Worm (Caenorhabditis elegans) whole organism, young adult: ENCODE data around the gene dre-1.

Source experiments
- B0336.3 ChIP-seq: fragments of 200-800 bp; sonication (Bioruptor generic); IDR thresholded peaks from 2 replicates; pipeline ENCODE4 v1.3.6; 2022; ENCODE audit warnings: missing genetic modification characterization, missing compliant biosample characterization
- F10E7.11 ChIP-seq: sonication (generic microtip); optimal IDR thresholded peaks from 2 replicates; lab custom pipeline; 2017; ENCODE audit warnings: mild to moderate bottlenecking, missing genetic modification characterization, moderate library complexity, missing compliant biosample characterization
- F23B12.7 ChIP-seq: sonication (generic microtip); optimal IDR thresholded peaks from 2 replicates; lab custom pipeline; 2017; ENCODE audit warnings: missing genetic modification characterization, mild to moderate bottlenecking, missing compliant biosample characterization, antibody characterized with exemption, moderate library complexity; ENCODE audit not compliant: insufficient read depth
- F33H1.4 ChIP-seq: fragments of 200-800 bp; sonication (Bioruptor generic); IDR thresholded peaks from 2 replicates; pipeline ENCODE4 v1.3.6; 2022; ENCODE audit warnings: missing genetic modification reagents, missing genetic modification characterization, missing compliant biosample characterization
- F49E8.2 ChIP-seq: sonication (generic microtip); optimal IDR thresholded peaks from 3 replicates; lab custom pipeline; 2017; ENCODE audit warnings: missing genetic modification characterization, mild to moderate bottlenecking, missing compliant biosample characterization, antibody characterized with exemption, moderate library complexity; ENCODE audit not compliant: insufficient read depth
- F55B11.4 ChIP-seq: sonication (generic microtip); optimal IDR thresholded peaks from 2 replicates; lab custom pipeline; 2016; ENCODE audit warnings: missing compliant biosample characterization, missing genetic modification characterization, borderline replicate concordance; ENCODE audit not compliant: insufficient read depth
- F57C9.4 ChIP-seq: sonication (generic microtip); optimal IDR thresholded peaks from 2 replicates; lab custom pipeline; 2017; ENCODE audit warnings: mild to moderate bottlenecking, missing genetic modification characterization, missing compliant biosample characterization
- K11D2.4 ChIP-seq: fragments of 200-800 bp; sonication (Bioruptor generic); IDR thresholded peaks from 2 replicates; pipeline ENCODE4 v1.3.6; 2022; ENCODE audit warnings: missing genetic modification reagents, missing genetic modification characterization, missing compliant biosample characterization
- K12H6.12 ChIP-seq: fragments of 200-800 bp; sonication (Bioruptor generic); optimal IDR thresholded peaks from 2 replicates; lab custom pipeline; 2018; ENCODE audit warnings: mild to moderate bottlenecking, missing genetic modification characterization, missing compliant biosample characterization
- Y67H2A.10 ChIP-seq: fragments of 200-800 bp; sonication (Bioruptor generic); conservative IDR thresholded peaks from 2 replicates; pipeline ENCODE4 v1.3.6; 2022; ENCODE audit warnings: missing genetic modification reagents, missing genetic modification characterization, missing compliant biosample characterization
- ZK185.1 ChIP-seq: sonication (generic microtip); optimal IDR thresholded peaks from 2 replicates; lab custom pipeline; 2016; ENCODE audit warnings: mild to moderate bottlenecking, missing genetic modification characterization, missing compliant biosample characterization; ENCODE audit not compliant: poor library complexity, severe bottlenecking
- aptf-2 ChIP-seq: fragments of 200-800 bp; sonication (Bioruptor generic); conservative IDR thresholded peaks from 2 replicates; pipeline ENCODE4 v1.3.6; 2022; ENCODE audit warnings: missing genetic modification reagents, missing genetic modification characterization, missing compliant biosample characterization
- aptf-3 ChIP-seq: fragments of 200-800 bp; sonication (Bioruptor generic); IDR thresholded peaks from 2 replicates; pipeline ENCODE4 v1.3.6; 2022; ENCODE audit warnings: missing genetic modification characterization, missing compliant biosample characterization
- atf-7 ChIP-seq: sonication (generic microtip); optimal IDR thresholded peaks from 2 replicates; lab custom pipeline; 2017; ENCODE audit warnings: mild to moderate bottlenecking, missing genetic modification characterization, missing compliant biosample characterization
- athp-1 ChIP-seq: sonication (generic microtip); optimal IDR thresholded peaks from 2 replicates; lab custom pipeline; 2017; ENCODE audit warnings: mild to moderate bottlenecking, missing genetic modification characterization, missing compliant biosample characterization
- attf-6 ChIP-seq: fragments of 200-800 bp; sonication (Bioruptor generic); IDR thresholded peaks from 2 replicates; pipeline ENCODE4 v1.3.6; 2022; ENCODE audit warnings: missing genetic modification reagents, missing genetic modification characterization, missing compliant biosample characterization
- bed-2 ChIP-seq: fragments of 200-800 bp; sonication (Bioruptor generic); IDR thresholded peaks from 2 replicates; pipeline ENCODE4 v1.3.6; 2022; ENCODE audit warnings: missing genetic modification reagents, missing genetic modification characterization, missing compliant biosample characterization
- ccch-3 ChIP-seq: fragments of 200-800 bp; sonication (Bioruptor generic); optimal IDR thresholded peaks from 2 replicates; lab custom pipeline; 2018; ENCODE audit warnings: mild to moderate bottlenecking, missing genetic modification characterization, missing compliant biosample characterization
- cebp-2 ChIP-seq: fragments of 200-800 bp; sonication (Bioruptor generic); IDR thresholded peaks from 2 replicates; pipeline ENCODE4 v1.3.6; 2022; ENCODE audit warnings: missing genetic modification characterization, missing compliant biosample characterization
- ceh-27 ChIP-seq: fragments of 200-800 bp; sonication (Bioruptor generic); optimal IDR thresholded peaks from 2 replicates; lab custom pipeline; 2018; ENCODE audit warnings: mild to moderate bottlenecking, missing genetic modification characterization, moderate library complexity, missing compliant biosample characterization
- ceh-91 ChIP-seq: fragments of 200-800 bp; sonication (Bioruptor generic); IDR thresholded peaks from 2 replicates; pipeline ENCODE4 v1.3.6; 2022; ENCODE audit warnings: missing genetic modification reagents, missing genetic modification characterization, missing compliant biosample characterization
- die-1 ChIP-seq: sonication (generic microtip); optimal IDR thresholded peaks from 2 replicates; lab custom pipeline; 2016; ENCODE audit warnings: missing genotype, mild to moderate bottlenecking, missing genetic modification characterization, missing compliant biosample characterization
- dox-1 ChIP-seq: fragments of 200-800 bp; sonication (Bioruptor generic); IDR thresholded peaks from 2 replicates; pipeline ENCODE4 v1.3.6; 2022; ENCODE audit warnings: missing genetic modification reagents, missing genetic modification characterization, missing compliant biosample characterization
- efl-1 ChIP-seq: fragments of 150-350 bp; optimal IDR thresholded peaks from 2 replicates; lab custom pipeline; 2014; ENCODE audit warnings: missing biosample characterization, missing genetic modification reagents, missing genetic modification characterization
- egrh-3 ChIP-seq: fragments of 200-800 bp; sonication (Bioruptor generic); IDR thresholded peaks from 2 replicates; pipeline ENCODE4 v1.3.6; 2022; ENCODE audit warnings: missing genetic modification reagents, missing genetic modification characterization, missing compliant biosample characterization
- ekl-4 ChIP-seq: fragments of 200-800 bp; sonication (Bioruptor generic); IDR thresholded peaks from 2 replicates; pipeline ENCODE4 v1.3.6; 2022; ENCODE audit warnings: missing genetic modification reagents, missing genetic modification characterization, missing compliant biosample characterization
- fkh-3 ChIP-seq: sonication (generic microtip); optimal IDR thresholded peaks from 2 replicates; lab custom pipeline; 2016; ENCODE audit warnings: mild to moderate bottlenecking, missing genetic modification characterization, missing compliant biosample characterization
- hlh-12 ChIP-seq: sonication (generic microtip); optimal IDR thresholded peaks from 2 replicates; lab custom pipeline; 2016; ENCODE audit warnings: missing genetic modification characterization, missing compliant biosample characterization
- hmg-20 ChIP-seq: fragments of 200-800 bp; sonication (Bioruptor generic); IDR thresholded peaks from 2 replicates; pipeline ENCODE4 v1.3.6; 2022; ENCODE audit warnings: missing genetic modification reagents, missing genetic modification characterization, missing compliant biosample characterization
- let-526 ChIP-seq: fragments of 200-800 bp; sonication (Bioruptor generic); IDR thresholded peaks from 2 replicates; pipeline ENCODE4 v1.3.6; 2022; ENCODE audit warnings: missing genetic modification reagents, missing genetic modification characterization, missing compliant biosample characterization
- madf-8 ChIP-seq: fragments of 200-800 bp; sonication (Bioruptor generic); conservative IDR thresholded peaks from 2 replicates; pipeline ENCODE4 v1.3.6; 2022; ENCODE audit warnings: missing genetic modification reagents, missing genetic modification characterization, missing compliant biosample characterization
- mes-4 ChIP-seq: sonication (generic microtip); optimal IDR thresholded peaks from 2 replicates; lab custom pipeline; 2016; ENCODE audit warnings: missing genotype, missing genetic modification characterization, missing compliant biosample characterization
- nhr-179 ChIP-seq: sonication (generic microtip); optimal IDR thresholded peaks from 2 replicates; lab custom pipeline; 2016; ENCODE audit warnings: mild to moderate bottlenecking, missing genetic modification characterization, missing compliant biosample characterization
- nhr-27 ChIP-seq: fragments of 200-800 bp; sonication (Bioruptor generic); optimal IDR thresholded peaks from 2 replicates; lab custom pipeline; 2018; ENCODE audit warnings: mild to moderate bottlenecking, missing genetic modification characterization, moderate library complexity, missing compliant biosample characterization
- nhr-80 ChIP-seq: sonication (generic microtip); optimal IDR thresholded peaks from 2 replicates; lab custom pipeline; 2016; ENCODE audit warnings: missing genetic modification characterization, missing compliant biosample characterization
- pha-4 ChIP-seq: fragments of 150-350 bp; sonication (generic microtip); optimal IDR thresholded peaks from 2 replicates; lab custom pipeline; 2014; ENCODE audit warnings: missing biosample characterization, missing genetic modification reagents, missing genetic modification characterization
- rec-8 ChIP-seq, 2 experiments: sonication (generic microtip); optimal IDR thresholded peaks; 2 replicates each; lab custom pipeline; 2016; ENCODE audit warnings: mild to moderate bottlenecking in 2 of 2, missing genetic modification characterization in 2 of 2, missing genetic modification reagents in 2 of 2, missing genotype in 2 of 2, missing biosample characterization in 1 of 2, missing compliant biosample characterization in 1 of 2, moderate library complexity in 1 of 2
- repo-1 ChIP-seq: sonication (generic microtip); optimal IDR thresholded peaks from 2 replicates; lab custom pipeline; 2017; ENCODE audit warnings: mild to moderate bottlenecking, missing genetic modification characterization, missing compliant biosample characterization
- rpc-1 ChIP-seq, 2 experiments: fragments of 150-350 bp in 1 of 2; sonication (generic microtip) in 1 of 2; optimal IDR thresholded peaks; 2 replicates each; lab custom pipeline; 2014 to 2018; ENCODE audit warnings: missing biosample characterization in 1 of 2, missing genetic modification characterization in 1 of 2, missing genetic modification reagents in 1 of 2, missing genotype in 1 of 2
- sdz-38 ChIP-seq: sonication (generic microtip); optimal IDR thresholded peaks from 2 replicates; lab custom pipeline; 2016; ENCODE audit warnings: missing genotype, missing genetic modification characterization, missing compliant biosample characterization
- snpc-1.3 ChIP-seq: sonication (generic microtip); optimal IDR thresholded peaks from 2 replicates; lab custom pipeline; 2017; ENCODE audit warnings: missing genetic modification characterization, mild to moderate bottlenecking, missing compliant biosample characterization, antibody characterized with exemption, moderate library complexity, missing genotype, missing genetic modification reagents; ENCODE audit not compliant: insufficient read depth
- snpc-4 ChIP-seq, 5 experiments: fragments of 150-350 bp in 1 of 5; sonication (generic microtip) in 4 of 5; optimal IDR thresholded peaks; 2 replicates each; lab custom pipeline; 2014 to 2018; ENCODE audit warnings: missing genetic modification characterization in 5 of 5, missing biosample characterization in 3 of 5, antibody characterized with exemption in 2 of 5, mild to moderate bottlenecking in 2 of 5, missing compliant biosample characterization in 2 of 5, missing genotype in 2 of 5, moderate library complexity in 2 of 5, missing genetic modification reagents in 1 of 5
- unc-130 ChIP-seq: sonication (generic microtip); optimal IDR thresholded peaks from 2 replicates; lab custom pipeline; 2016; ENCODE audit warnings: missing genetic modification reagents, missing genetic modification characterization, missing compliant biosample characterization
- xnd-1 ChIP-seq: sonication (generic microtip); optimal IDR thresholded peaks from 2 replicates; lab custom pipeline; 2016; ENCODE audit warnings: missing genotype, missing genetic modification reagents, missing genetic modification characterization, missing compliant biosample characterization
- zfh-2 ChIP-seq: fragments of 200-800 bp; sonication (Bioruptor generic); conservative IDR thresholded peaks from 2 replicates; pipeline ENCODE4 v1.3.6; 2022; ENCODE audit warnings: missing genetic modification reagents, missing genetic modification characterization, missing compliant biosample characterization
- ztf-18 ChIP-seq: sonication (generic microtip); optimal IDR thresholded peaks from 2 replicates; lab custom pipeline; 2016; ENCODE audit warnings: missing genotype, mild to moderate bottlenecking, missing genetic modification characterization, missing compliant biosample characterization
- ztf-28 ChIP-seq: fragments of 200-800 bp; sonication (Bioruptor generic); IDR thresholded peaks from 2 replicates; pipeline ENCODE4 v1.3.6; 2022; ENCODE audit warnings: missing genetic modification reagents, missing genetic modification characterization, missing compliant biosample characterization

The dre-1 gene

ce11 chrV:6559585-6559984, 13.3 kb upstream of the dre-1 start (continued):
- no peak for TF ChIP-seq sdz-38 (tag; lab: Kevin White, UChicago)
- TF ChIP-seq hlh-12 = no peak
- TF ChIP-seq attf-6 (GFP tag; lab: Robert Waterston, UW) = no peak
- TF ChIP-seq ccch-3 (GFP tag; lab: Kevin White, UChicago) = no peak
- 0 out of 2 replicates have a peak, but pooled peaks have one; percentile 42 for TF ChIP-seq cebp-2
- peak; percentile 41 for TF ChIP-seq ZK185.1 (tag; lab: Kevin White, UChicago)
- 0 out of 2 replicates have a peak, but pooled peaks have one; percentile 19 for TF ChIP-seq Y67H2A.10 (GFP tag; lab: Robert Waterston, UW)
- TF ChIP-seq F10E7.11 (tag; lab: Kevin White, UChicago) = no peak
- TF ChIP-seq K11D2.4 (GFP tag; lab: Robert Waterston, UW) = no peak
- TF ChIP-seq ceh-27 (GFP tag; lab: Kevin White, UChicago) = no peak
- TF ChIP-seq pha-4 (tag; lab: Kevin White, UChicago) = no peak
- TF ChIP-seq F55B11.4 (tag; lab: Kevin White, UChicago) = no peak
- TF ChIP-seq K12H6.12 (tag; lab: Kevin White, UChicago) = no peak
- no peak for TF ChIP-seq hmg-20 (GFP tag; lab: Robert Waterston, UW)
- TF ChIP-seq aptf-2 = no peak
- TF ChIP-seq athp-1 = peak; percentile 74
- TF ChIP-seq madf-8 (GFP tag; lab: Robert Waterston, UW) = peak; percentile 45
- peak; percentile 86 for TF ChIP-seq rpc-1 (optimal IDR thresholded peaks at IDR 0.05; lab: Kevin White, UChicago)
- TF ChIP-seq rpc-1 (tag; optimal IDR thresholded peaks at IDR 0.05; lab: Kevin White, UChicago) = peak; percentile 92
- TF ChIP-seq snpc-1.3 (tag; lab: Kevin White, UChicago) = peak; percentile 73
- no peak for TF ChIP-seq nhr-179 (tag; lab: Kevin White, UChicago)
- TF ChIP-seq atf-7 (tag; lab: Kevin White, UChicago) = peak; percentile 9
- TF ChIP-seq rec-8 (tag; optimal IDR thresholded peaks at IDR 0.05; lab: Kevin White, UChicago) = peak; percentile 69 to 81
- no peak for TF ChIP-seq snpc-4 (GFP tag; optimal IDR thresholded peaks at IDR 0.05; lab: Kevin White, UChicago)
- TF ChIP-seq snpc-4 (tag; optimal IDR thresholded peaks at IDR 0.05; lab: Kevin White, UChicago) = no peak
- no peak for TF ChIP-seq ceh-91 (GFP tag; lab: Robert Waterston, UW)
- TF ChIP-seq ekl-4 (GFP tag; lab: Robert Waterston, UW) = peak; percentile 64
- TF ChIP-seq ztf-18 (tag; lab: Kevin White, UChicago) = peak; percentile 67
- peak; percentile 43; the same call in 1 of the 2 replicates for TF ChIP-seq F33H1.4 (GFP tag; lab: Robert Waterston, UW)
- no peak for TF ChIP-seq B0336.3
- peak; percentile 22 for TF ChIP-seq unc-130 (GFP tag; lab: Kevin White, UChicago)
- no peak for TF ChIP-seq egrh-3 (GFP tag; lab: Robert Waterston, UW)
- no peak for TF ChIP-seq F49E8.2 (tag; lab: Kevin White, UChicago)
- TF ChIP-seq aptf-3 (GFP tag; lab: Robert Waterston, UW) = no peak; the same call in 1 of the 2 replicates
- TF ChIP-seq F57C9.4 (tag; lab: Kevin White, UChicago) = no peak
- no peak for TF ChIP-seq nhr-27 (tag; lab: Kevin White, UChicago)
- TF ChIP-seq die-1 (tag; lab: Kevin White, UChicago) = peak; percentile 89
- peak; percentile 39 for TF ChIP-seq mes-4
- TF ChIP-seq fkh-3 (tag; lab: Kevin White, UChicago) = peak; percentile 70
- TF ChIP-seq repo-1 (tag; lab: Kevin White, UChicago) = no peak
- TF ChIP-seq bed-2 (GFP tag; lab: Robert Waterston, UW) = no peak
- TF ChIP-seq zfh-2 (GFP tag; lab: Robert Waterston, UW) = no peak
- peak; percentile 57 for TF ChIP-seq F23B12.7 (tag; lab: Kevin White, UChicago)
- TF ChIP-seq let-526 (GFP tag; lab: Robert Waterston, UW) = no peak
- no peak for TF ChIP-seq efl-1 (GFP tag; lab: Kevin White, UChicago)
- peak; percentile 42 for TF ChIP-seq nhr-80 (tag; lab: Kevin White, UChicago)
- no peak for TF ChIP-seq ztf-28 (GFP tag; lab: Robert Waterston, UW)
- peak; percentile 1 for TF ChIP-seq xnd-1 (tag; lab: Kevin White, UChicago)
- no peak for TF ChIP-seq dox-1
